Worm (Caenorhabditis elegans) whole organism, L4/young adult: ENCODE results near the gene F12F6.1.

ENCODE experiments used
- dao-5 ChIP-seq: sonication (generic microtip); optimal IDR thresholded peaks from 2 replicates; lab custom pipeline; 2016; ENCODE audit warnings: missing genotype, missing genetic modification characterization, moderate library complexity, missing compliant biosample characterization
- him-1 ChIP-seq: sonication (generic microtip); optimal IDR thresholded peaks from 2 replicates; lab custom pipeline; 2016; ENCODE audit warnings: missing genotype, missing genetic modification reagents, missing genetic modification characterization, missing compliant biosample characterization

ce11 chrIV:11599717-11600116 lies 16.0 kb downstream of the F12F6.1 start:
- no peak for TF ChIP-seq him-1 (tag; lab: Kevin White, UChicago)
- no peak for TF ChIP-seq dao-5 (tag; lab: Kevin White, UChicago)
